Fruit fly (Drosophila melanogaster): ENCODE measurements around the gene CG12594.

CG12594 gene

DNA sequence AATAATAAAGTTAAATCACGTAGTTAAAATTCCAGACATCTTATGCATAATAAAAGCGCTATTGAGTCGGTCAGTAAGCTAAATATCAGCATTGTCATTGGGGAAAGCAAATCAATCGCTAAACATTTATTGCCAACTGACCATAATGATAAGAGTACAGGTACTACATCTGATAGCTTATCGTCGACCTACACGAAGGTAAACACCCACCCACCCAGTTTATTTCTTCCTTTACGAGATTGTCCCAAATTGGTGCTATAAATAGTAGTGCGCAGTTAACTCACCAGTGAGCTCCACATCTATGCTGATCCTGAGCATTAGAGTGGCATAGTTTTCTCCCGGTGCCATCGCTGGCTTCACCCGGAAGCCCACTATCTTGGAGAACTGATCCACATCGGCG is 37.9 kb upstream of the CG12594 start:
- no peak for TF ChIP-seq psq (GFP tag; optimal IDR thresholded peaks at IDR 0.05)
- TF ChIP-seq Jra (GFP tag; optimal IDR thresholded peaks at IDR 0.05): no peak
- TF ChIP-seq Rel (GFP tag; optimal IDR thresholded peaks at IDR 0.05): no peak
- TF ChIP-seq Rel (tag; optimal IDR thresholded peaks at IDR 0.05): peak; percentile 31
- TF ChIP-seq Abd-B (GFP tag; optimal IDR thresholded peaks at IDR 0.05): no peak
- TF ChIP-seq GATAd (GFP tag; optimal IDR thresholded peaks at IDR 0.05): no peak
- no peak for TF ChIP-seq foxo (GFP tag; optimal IDR thresholded peaks at IDR 0.05)
- no peak for TF ChIP-seq h (GFP tag; optimal IDR thresholded peaks at IDR 0.05)
- peak; percentile 14 for TF ChIP-seq Sp1 (GFP tag; optimal IDR thresholded peaks at IDR 0.05)
- no peak for TF ChIP-seq HLH106 (tag; optimal IDR thresholded peaks at IDR 0.05)
- no peak for TF ChIP-seq Dfd (GFP tag; optimal IDR thresholded peaks at IDR 0.05)
- no peak for TF ChIP-seq usp (GFP tag; optimal IDR thresholded peaks at IDR 0.05)

DNA sequence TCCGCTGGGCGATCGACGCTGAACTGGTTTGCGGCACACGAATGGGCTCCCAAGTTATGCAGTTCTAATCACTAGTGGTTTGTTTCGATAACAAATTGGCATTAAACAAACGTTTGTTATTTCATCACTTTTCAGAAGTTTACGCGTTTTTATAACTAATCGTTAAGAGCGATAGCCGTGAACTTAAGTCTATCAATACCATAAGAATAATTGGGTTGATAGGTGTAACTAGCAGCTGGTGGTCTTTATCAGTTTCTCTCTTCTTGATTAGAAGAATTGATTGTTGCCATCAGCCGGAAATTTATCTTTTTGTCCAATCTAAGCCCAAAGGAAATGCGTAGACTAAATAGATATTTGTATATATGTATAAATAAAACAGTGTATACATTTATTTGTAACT is 37.2 kb upstream of the CG12594 start, which contains the start of gene CG6830:
TSS of gene CG6830 (minus strand) at position 27 of the 400 bp plus-strand sequence.
- TF ChIP-seq dmrt93B (GFP tag; optimal IDR thresholded peaks at IDR 0.05) (no peak), CrebA (GFP tag; optimal IDR thresholded peaks at IDR 0.05; ENCODE audit: borderline replicate concordance) (no peak), ey (GFP tag; optimal IDR thresholded peaks at IDR 0.05) (no peak), Abd-B (GFP tag; optimal IDR thresholded peaks at IDR 0.05) (no peak), Mio (GFP tag; optimal IDR thresholded peaks at IDR 0.05) (no peak), tai (GFP tag; optimal IDR thresholded peaks at IDR 0.05) (no peak), Myc (optimal IDR thresholded peaks at IDR 0.05) (no peak), br (GFP tag; optimal IDR thresholded peaks at IDR 0.05) (no peak), Sp1 (GFP tag; optimal IDR thresholded peaks at IDR 0.05) (no peak), Rel (GFP tag; optimal IDR thresholded peaks at IDR 0.05) (no peak), Rel (tag; optimal IDR thresholded peaks at IDR 0.05) (no peak), sage (GFP tag; optimal IDR thresholded peaks at IDR 0.05) (no peak), CG32264 (GFP tag; optimal IDR thresholded peaks at IDR 0.05) (no peak), dsf (GFP tag; optimal IDR thresholded peaks at IDR 0.05; ENCODE audit: borderline replicate concordance) (no peak)

DNA sequence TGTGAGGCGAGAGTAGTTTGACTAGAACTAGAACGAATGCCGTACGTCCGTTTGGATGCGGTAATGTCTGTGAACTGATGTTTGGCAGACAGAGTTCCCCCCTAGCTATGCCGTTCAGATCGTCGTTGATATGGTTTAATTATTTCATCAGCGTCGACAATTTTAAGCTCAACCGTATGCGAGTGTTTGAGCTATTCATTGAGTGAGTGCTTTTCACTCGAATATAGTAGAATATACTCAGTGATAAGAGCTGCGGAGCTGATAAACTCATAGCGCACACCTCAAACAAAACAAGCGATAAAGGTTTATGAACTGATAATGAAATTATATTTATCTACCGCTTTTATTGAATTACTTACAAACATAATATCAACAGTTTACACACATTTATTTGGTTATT is 33.5 kb upstream of the CG12594 start, which contains the start of gene CG6834:
TSS of gene CG6834 (minus strand) at position 79 of the 400 bp plus-strand sequence.
- TF ChIP-seq ey (GFP tag; optimal IDR thresholded peaks at IDR 0.05): no peak
- TF ChIP-seq br (GFP tag; optimal IDR thresholded peaks at IDR 0.05): no peak
- TF ChIP-seq rgr (GFP tag; optimal IDR thresholded peaks at IDR 0.05): no peak
- TF ChIP-seq woc (GFP tag; optimal IDR thresholded peaks at IDR 0.05): no peak
- TF ChIP-seq dsf (GFP tag; optimal IDR thresholded peaks at IDR 0.05; ENCODE audit: borderline replicate concordance): no peak
- no peak for TF ChIP-seq Dfd (GFP tag; optimal IDR thresholded peaks at IDR 0.05)
- no peak for TF ChIP-seq GATAd (GFP tag; optimal IDR thresholded peaks at IDR 0.05)

DNA sequence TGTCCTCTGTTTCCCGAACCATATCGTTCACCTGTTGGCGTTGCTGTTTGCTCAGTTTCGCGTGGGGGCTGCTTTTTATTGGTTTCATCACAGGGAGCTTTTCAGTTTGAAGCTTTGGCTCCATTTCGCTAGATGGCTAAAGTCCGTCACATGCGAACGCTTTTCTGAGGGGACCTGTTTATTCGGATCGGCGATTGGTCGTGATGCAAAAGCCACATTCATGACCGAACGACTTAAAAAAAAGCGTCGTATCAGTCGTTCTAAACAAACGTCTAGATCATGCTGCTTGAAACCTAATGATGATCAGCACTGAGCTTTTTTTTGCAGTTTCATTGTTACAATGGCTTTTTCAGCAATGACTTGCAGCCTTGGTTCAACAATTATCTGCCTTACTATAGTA is 31.6 kb upstream of the CG12594 start, which contains the start of gene CG6908:
TSS of gene CG6908 (minus strand) at position 152 of the 400 bp plus-strand sequence.
- no peak for TF ChIP-seq Hr83 (GFP tag; optimal IDR thresholded peaks at IDR 0.05; ENCODE audit: poor library complexity, severe bottlenecking)
- no peak for TF ChIP-seq GATAd (GFP tag; optimal IDR thresholded peaks at IDR 0.05)
- no peak for TF ChIP-seq Jra (GFP tag; optimal IDR thresholded peaks at IDR 0.05)
- TF ChIP-seq tai (GFP tag; optimal IDR thresholded peaks at IDR 0.05): no peak
- TF ChIP-seq dmrt93B (GFP tag; optimal IDR thresholded peaks at IDR 0.05): no peak
- TF ChIP-seq Vsx2 (GFP tag; optimal IDR thresholded peaks at IDR 0.05; ENCODE audit: partially characterized antibody): peak; percentile 78
- peak; percentile 7 for TF ChIP-seq h (GFP tag; optimal IDR thresholded peaks at IDR 0.05)
- no peak for TF ChIP-seq psq (GFP tag; optimal IDR thresholded peaks at IDR 0.05)
- no peak for TF ChIP-seq HLH106 (tag; optimal IDR thresholded peaks at IDR 0.05)
- TF ChIP-seq CG32264 (GFP tag; optimal IDR thresholded peaks at IDR 0.05): no peak
- TF ChIP-seq sage (GFP tag; optimal IDR thresholded peaks at IDR 0.05): no peak
- TF ChIP-seq Dif (GFP tag; optimal IDR thresholded peaks at IDR 0.05; ENCODE audit: partially characterized antibody): peak; percentile 68
- TF ChIP-seq Hnf4 (GFP tag; optimal IDR thresholded peaks at IDR 0.05): peak; percentile 61
- peak; percentile 39 for TF ChIP-seq brk (GFP tag; optimal IDR thresholded peaks at IDR 0.05)
- TF ChIP-seq Rel (GFP tag; optimal IDR thresholded peaks at IDR 0.05): peak; percentile 57
- TF ChIP-seq Rel (tag; optimal IDR thresholded peaks at IDR 0.05): no peak
- no peak for TF ChIP-seq dsf (GFP tag; optimal IDR thresholded peaks at IDR 0.05; ENCODE audit: borderline replicate concordance)
- no peak for TF ChIP-seq fru (GFP tag; optimal IDR thresholded peaks at IDR 0.05)

DNA sequence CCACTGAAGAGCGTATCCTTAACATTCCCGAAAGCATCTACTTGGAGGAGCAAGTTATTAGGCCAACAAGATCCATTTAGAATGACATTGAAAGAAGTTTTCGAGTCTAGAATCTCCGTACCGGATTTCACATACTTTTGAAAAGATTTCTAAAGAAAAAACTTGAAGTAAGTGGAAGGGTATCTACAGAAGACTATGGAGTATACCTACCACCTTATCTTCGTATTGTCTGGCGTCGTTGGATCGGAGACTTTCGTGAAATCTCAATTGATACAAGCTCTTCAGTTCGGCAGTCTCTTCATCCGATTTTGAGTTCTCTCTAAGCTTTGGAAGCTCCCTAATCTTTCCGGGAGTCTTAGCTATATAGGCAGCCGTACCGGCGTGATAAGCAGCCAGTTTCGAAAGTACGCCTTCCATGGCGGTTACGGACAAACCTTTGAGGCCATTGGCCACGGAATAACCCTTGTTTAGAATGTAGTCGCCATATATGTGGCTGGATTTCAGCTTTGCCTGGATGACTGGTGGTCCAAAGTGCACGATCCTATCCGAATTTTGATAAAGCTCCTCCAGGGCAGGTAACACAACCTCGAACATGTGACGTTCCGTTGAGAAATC is 30.6 kb upstream of the CG12594 start:
- TF ChIP-seq Dfd (GFP tag; optimal IDR thresholded peaks at IDR 0.05) (no peak), pan (optimal IDR thresholded peaks at IDR 0.05) (no peak), dl (GFP tag; optimal IDR thresholded peaks at IDR 0.05; ENCODE audit: insufficient read depth in 1 of 2, partially characterized antibody in 2 of 2) (peak in 1 of 2 experiments; percentile 5)

Measured in whole organism, wandering third instar larva.